Worm (Caenorhabditis elegans) whole organism, early embryonic: ENCODE measurements around the gene ZK180.6.

Experiments used
- aly-1 ChIP-seq: sonication (generic microtip); optimal IDR thresholded peaks from 2 replicates; lab custom pipeline; 2016; ENCODE audit warnings: missing genetic modification characterization, missing compliant biosample characterization
- ama-1 ChIP-seq: fragments of 150-350 bp; optimal IDR thresholded peaks from 2 replicates; lab custom pipeline; 2014
- scrt-1 ChIP-seq: fragments of 200-800 bp; sonication (Bioruptor generic); IDR thresholded peaks from 2 replicates; pipeline ENCODE4 v1.3.6; 2022; ENCODE audit warnings: missing genetic modification characterization, missing compliant biosample characterization

DNA sequence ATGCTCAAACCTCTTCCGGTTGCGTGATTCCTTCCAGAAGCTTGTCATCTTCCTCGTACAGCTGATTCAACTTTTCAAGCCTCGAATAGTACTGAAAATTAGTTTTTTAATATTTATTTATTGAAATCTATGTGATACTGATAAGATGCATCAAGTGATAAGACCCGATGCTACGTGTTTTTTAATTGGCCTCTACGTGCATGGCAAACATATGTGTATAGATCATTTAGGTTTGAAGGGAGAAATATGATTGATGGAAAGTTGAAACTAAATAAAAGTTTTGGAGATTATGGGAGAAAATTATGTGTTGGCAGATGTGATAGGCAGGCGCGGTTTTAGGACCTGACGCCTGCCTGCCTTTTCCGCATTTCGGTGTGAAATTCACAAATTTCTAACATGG, 19.4 kb upstream of the ZK180.6 start:
- TF ChIP-seq ama-1 = no peak
- no peak for TF ChIP-seq scrt-1
- TF ChIP-seq aly-1 (tag; lab: Kevin White, UChicago) = no peak
